Worm (Caenorhabditis elegans) whole organism, midembryonic: ENCODE data around the gene F58A6.5.
A peak's percentile ranks its signal among the peaks of the same experiment; 100 is the strongest.

Experiments used
- T22C8.4 ChIP-seq: fragments of 200-800 bp; sonication (Bioruptor generic); IDR thresholded peaks from 2 replicates; pipeline ENCODE4 v1.3.6; 2022; ENCODE audit warnings: missing genetic modification characterization, missing compliant biosample characterization
- cog-1 ChIP-seq: sonication (generic microtip); optimal IDR thresholded peaks from 2 replicates; lab custom pipeline; 2016; ENCODE audit warnings: missing genetic modification characterization, missing compliant biosample characterization
- flt-1 ChIP-seq: fragments of 200-800 bp; sonication (Bioruptor generic); IDR thresholded peaks from 2 replicates; pipeline ENCODE4 v1.3.6; 2022; ENCODE audit warnings: missing genetic modification characterization, missing compliant biosample characterization
- klf-2 ChIP-seq: fragments of 200-800 bp; sonication (Bioruptor generic); conservative IDR thresholded peaks from 2 replicates; pipeline ENCODE4 v1.3.6; 2022; ENCODE audit warnings: missing genetic modification reagents, missing genetic modification characterization, missing compliant biosample characterization
- med-1 ChIP-seq: sonication (generic microtip); optimal IDR thresholded peaks from 2 replicates; lab custom pipeline; 2017; ENCODE audit warnings: missing genetic modification characterization, mild to moderate bottlenecking, missing compliant biosample characterization, antibody characterized with exemption, missing genetic modification reagents; ENCODE audit not compliant: insufficient read depth
- ref-1 ChIP-seq: fragments of 200-800 bp; sonication (Bioruptor generic); conservative IDR thresholded peaks from 2 replicates; pipeline ENCODE4 v1.3.6; 2022; ENCODE audit warnings: missing genetic modification reagents, missing genetic modification characterization, missing compliant biosample characterization
- tab-1 ChIP-seq: fragments of 200-800 bp; sonication (Bioruptor generic); IDR thresholded peaks from 2 replicates; pipeline ENCODE4 v1.3.6; 2022; ENCODE audit warnings: missing genetic modification characterization, missing compliant biosample characterization
- ztf-23 ChIP-seq: fragments of 200-800 bp; sonication (Bioruptor generic); IDR thresholded peaks from 2 replicates; pipeline ENCODE4 v1.3.6; 2022; ENCODE audit warnings: missing genetic modification reagents, missing genetic modification characterization, missing compliant biosample characterization
- ztf-29 ChIP-seq: fragments of 200-800 bp; sonication (Bioruptor generic); IDR thresholded peaks from 2 replicates; pipeline ENCODE4 v1.3.6; 2022; ENCODE audit warnings: missing genetic modification reagents, missing genetic modification characterization, missing compliant biosample characterization

The F58A6.5 gene

ce11 chrII:5105020-5105419 lies 43.2 kb downstream of the F58A6.5 start:
- TF ChIP-seq klf-2 (peak; percentile 95), T22C8.4 (peak; percentile 94), ztf-23 (GFP tag; lab: Robert Waterston, UW) (peak; percentile 96), cog-1 (tag; lab: Kevin White, UChicago) (peak; percentile 91), ref-1 (GFP tag; lab: Robert Waterston, UW) (peak; percentile 97), ztf-29 (GFP tag; lab: Robert Waterston, UW) (peak; percentile 98), flt-1 (GFP tag; lab: Robert Waterston, UW) (peak; percentile 99), med-1 (GFP tag; lab: Kevin White, UChicago) (peak; percentile 90), tab-1 (GFP tag; lab: Robert Waterston, UW) (peak; percentile 98)

- no peak for TF ChIP-seq klf-2
- no peak for TF ChIP-seq ref-1 (GFP tag; lab: Robert Waterston, UW)
Measured at ce11 chrII:5103784-5104457, 44.3 kb downstream of the F58A6.5 start, which contains the start of the genes C04G6.11 and mpk-2. TSS of gene C04G6.11 (minus strand) at chrII:5103834. TSS of gene mpk-2 (plus strand) at chrII:5104118.

- TF ChIP-seq ztf-29 (GFP tag; lab: Robert Waterston, UW) (no peak), flt-1 (GFP tag; lab: Robert Waterston, UW) (no peak), T22C8.4 (no peak)
Measured at ce11 chrII:5103189-5103588, 45.1 kb downstream of the F58A6.5 start.

- TF ChIP-seq T22C8.4, result no peak
- TF ChIP-seq cog-1 (tag; lab: Kevin White, UChicago), result no peak
- TF ChIP-seq klf-2, result no peak
- TF ChIP-seq tab-1 (GFP tag; lab: Robert Waterston, UW), result no peak
- no peak for TF ChIP-seq ztf-29 (GFP tag; lab: Robert Waterston, UW)
- TF ChIP-seq med-1 (GFP tag; lab: Kevin White, UChicago), result no peak
- no peak for TF ChIP-seq flt-1 (GFP tag; lab: Robert Waterston, UW)
- no peak for TF ChIP-seq ref-1 (GFP tag; lab: Robert Waterston, UW)
- TF ChIP-seq ztf-23 (GFP tag; lab: Robert Waterston, UW), result no peak
Measured at ce11 chrII:5101701-5102100, 46.5 kb downstream of the F58A6.5 start, which contains the start of the genes idpb-3 and idpb-1. TSS of gene idpb-3 (minus strand) at chrII:5101801. TSS of gene idpb-1 (plus strand) at chrII:5101984.

- TF ChIP-seq ztf-29 (GFP tag; lab: Robert Waterston, UW) (no peak), klf-2 (no peak), cog-1 (tag; lab: Kevin White, UChicago) (no peak), flt-1 (GFP tag; lab: Robert Waterston, UW) (no peak), med-1 (GFP tag; lab: Kevin White, UChicago) (no peak), tab-1 (GFP tag; lab: Robert Waterston, UW) (no peak), ref-1 (GFP tag; lab: Robert Waterston, UW) (no peak), ztf-23 (GFP tag; lab: Robert Waterston, UW) (no peak), T22C8.4 (no peak)
Measured at ce11 chrII:5099649-5100048, 48.6 kb downstream of the F58A6.5 start, which contains the start of gene C04G6.6. TSS of gene C04G6.6 (minus strand) at chrII:5099749.

ce11 chrII:5099034-5099433 lies 49.2 kb downstream of the F58A6.5 start:
- TF ChIP-seq ztf-23 (GFP tag; lab: Robert Waterston, UW) (no peak), flt-1 (GFP tag; lab: Robert Waterston, UW) (no peak), klf-2 (no peak), med-1 (GFP tag; lab: Kevin White, UChicago) (no peak), tab-1 (GFP tag; lab: Robert Waterston, UW) (no peak), ref-1 (GFP tag; lab: Robert Waterston, UW) (no peak), T22C8.4 (no peak), ztf-29 (GFP tag; lab: Robert Waterston, UW) (no peak), cog-1 (tag; lab: Kevin White, UChicago) (no peak)

ce11 chrII:5097463-5097862 lies 50.8 kb downstream of the F58A6.5 start:
- TF ChIP-seq ztf-29 (GFP tag; lab: Robert Waterston, UW) (peak; percentile 57; the same call in 1 of the 2 replicates), tab-1 (GFP tag; lab: Robert Waterston, UW) (peak; percentile 85), ztf-23 (GFP tag; lab: Robert Waterston, UW) (peak; percentile 98), flt-1 (GFP tag; lab: Robert Waterston, UW) (peak; percentile 88), klf-2 (peak; percentile 98), ref-1 (GFP tag; lab: Robert Waterston, UW) (peak; percentile 99)
